Worm (Caenorhabditis elegans) whole organism, L4/young adult: ENCODE results near the gene tbc-6.

Experiments
- W03F9.2 ChIP-seq: fragments of 150-350 bp; optimal IDR thresholded peaks from 2 replicates; lab custom pipeline; 2014; ENCODE audit warnings: missing biosample characterization, missing genetic modification characterization
- dao-5 ChIP-seq: sonication (generic microtip); optimal IDR thresholded peaks from 2 replicates; lab custom pipeline; 2016; ENCODE audit warnings: missing genotype, missing genetic modification characterization, moderate library complexity, missing compliant biosample characterization
- him-1 ChIP-seq: sonication (generic microtip); optimal IDR thresholded peaks from 2 replicates; lab custom pipeline; 2016; ENCODE audit warnings: missing genotype, missing genetic modification reagents, missing genetic modification characterization, missing compliant biosample characterization

ce11 chrII:6803024-6803423, 44.9 kb upstream of the tbc-6 start, which contains the start of gene tab-1:
- TF ChIP-seq dao-5 (tag; lab: Kevin White, UChicago) (no peak), W03F9.2 (tag; lab: Kevin White, UChicago) (no peak), him-1 (tag; lab: Kevin White, UChicago) (no peak)
